Worm (Caenorhabditis elegans) whole organism, midembryonic: ENCODE results near the gene fmo-3.

Experiments
- T22C8.4 ChIP-seq: fragments of 200-800 bp; sonication (Bioruptor generic); IDR thresholded peaks from 2 replicates; pipeline ENCODE4 v1.3.6; 2022; ENCODE audit warnings: missing genetic modification characterization, missing compliant biosample characterization
- cog-1 ChIP-seq: sonication (generic microtip); optimal IDR thresholded peaks from 2 replicates; lab custom pipeline; 2016; ENCODE audit warnings: missing genetic modification characterization, missing compliant biosample characterization
- flt-1 ChIP-seq: fragments of 200-800 bp; sonication (Bioruptor generic); IDR thresholded peaks from 2 replicates; pipeline ENCODE4 v1.3.6; 2022; ENCODE audit warnings: missing genetic modification characterization, missing compliant biosample characterization
- med-1 ChIP-seq: sonication (generic microtip); optimal IDR thresholded peaks from 2 replicates; lab custom pipeline; 2017; ENCODE audit warnings: missing genetic modification characterization, mild to moderate bottlenecking, missing compliant biosample characterization, antibody characterized with exemption, missing genetic modification reagents; ENCODE audit not compliant: insufficient read depth
- tab-1 ChIP-seq: fragments of 200-800 bp; sonication (Bioruptor generic); IDR thresholded peaks from 2 replicates; pipeline ENCODE4 v1.3.6; 2022; ENCODE audit warnings: missing genetic modification characterization, missing compliant biosample characterization
- ztf-29 ChIP-seq: fragments of 200-800 bp; sonication (Bioruptor generic); IDR thresholded peaks from 2 replicates; pipeline ENCODE4 v1.3.6; 2022; ENCODE audit warnings: missing genetic modification reagents, missing genetic modification characterization, missing compliant biosample characterization

DNA sequence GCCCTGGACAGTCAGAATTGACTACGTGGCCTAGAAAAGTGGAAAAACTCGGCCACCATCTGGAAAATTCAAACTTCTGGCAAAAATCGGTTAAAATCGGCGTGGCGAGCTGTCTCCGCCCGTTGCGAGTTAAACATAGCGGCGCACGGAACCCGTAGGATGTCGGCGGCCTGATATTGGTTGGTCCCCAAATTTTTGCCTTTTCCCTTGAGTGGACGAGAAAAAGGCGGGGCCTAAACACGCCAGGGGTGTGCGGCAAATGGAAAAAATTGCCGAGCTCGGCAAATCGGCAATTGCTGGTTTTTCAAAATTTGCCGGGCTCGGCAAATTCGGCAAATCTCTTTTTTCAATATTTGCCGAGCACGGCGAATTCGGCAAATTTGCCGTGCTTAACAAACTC lies 38.8 kb downstream of the fmo-3 start:
- no peak for TF ChIP-seq flt-1 (GFP tag; lab: Robert Waterston, UW)
- no peak for TF ChIP-seq cog-1 (tag; lab: Kevin White, UChicago)
- TF ChIP-seq tab-1 = no peak
- no peak for TF ChIP-seq med-1
- no peak for TF ChIP-seq T22C8.4 (GFP tag; lab: Robert Waterston, UW)
- TF ChIP-seq ztf-29 = no peak
